Worm (Caenorhabditis elegans): ENCODE measurements around the gene thoc-2.

Gene thoc-2

DNA sequence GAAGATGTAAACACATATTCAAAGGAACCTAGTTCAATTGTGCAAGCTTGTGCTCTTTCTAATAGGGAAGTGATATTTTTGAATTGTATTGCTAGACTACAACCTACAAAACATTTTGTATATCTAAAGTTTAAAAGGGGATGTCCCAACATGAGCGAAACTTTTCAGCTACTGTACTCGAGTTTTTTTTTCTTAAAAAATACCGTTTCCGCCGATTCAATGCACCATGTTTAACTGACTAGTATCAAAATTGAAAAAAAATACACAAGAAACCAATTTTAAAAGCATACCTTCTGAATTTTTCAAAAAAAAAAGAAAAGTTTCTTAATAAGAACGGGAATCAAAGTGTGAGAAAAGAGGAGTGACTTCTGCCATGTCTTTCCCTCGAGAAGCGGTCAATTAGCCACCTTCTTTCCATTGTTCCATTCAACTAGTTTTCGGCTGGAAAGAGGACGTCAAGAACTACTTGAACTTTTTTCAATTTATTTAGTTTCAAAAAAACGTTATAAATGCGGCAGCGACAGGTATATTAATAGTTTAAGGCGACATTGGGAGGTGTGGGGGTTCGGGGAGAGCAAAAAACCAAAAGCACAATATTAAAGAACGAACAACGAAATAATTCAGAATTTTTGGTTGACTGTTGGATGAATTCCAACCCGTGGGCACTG is 47.6 kb downstream of the thoc-2 start, which contains the start of gene nas-4 (continued):
- TF ChIP-seq dpff-1 (tag; optimal IDR thresholded peaks at IDR 0.05) = no peak
- TF ChIP-seq rcor-1 (GFP tag; IDR thresholded peaks at IDR 0.05) = no peak
- TF ChIP-seq ZK185.1 (tag; optimal IDR thresholded peaks at IDR 0.05; ENCODE audit: poor library complexity, severe bottlenecking) = no peak
- TF ChIP-seq mel-28 (tag; optimal IDR thresholded peaks at IDR 0.05; ENCODE audit: borderline replicate concordance) = peak; percentile 29
- no peak for TF ChIP-seq tbx-9 (tag; optimal IDR thresholded peaks at IDR 0.05; ENCODE audit: borderline replicate concordance)
- TF ChIP-seq lsl-1 (GFP tag; optimal IDR thresholded peaks at IDR 0.05) = no peak
- no peak for TF ChIP-seq lin-54 (GFP tag; optimal IDR thresholded peaks at IDR 0.05)
- no peak for TF ChIP-seq F49E8.2 (tag; optimal IDR thresholded peaks at IDR 0.05; ENCODE audit: insufficient read depth)
- TF ChIP-seq snpc-1.3 (tag; optimal IDR thresholded peaks at IDR 0.05; ENCODE audit: insufficient read depth) = no peak
- TF ChIP-seq Y67H2A.10 (GFP tag; conservative IDR thresholded peaks at IDR 0.05) = no peak
- no peak for TF ChIP-seq let-526 (GFP tag; IDR thresholded peaks at IDR 0.05)
- no peak; the same call in 1 of the 2 replicates for TF ChIP-seq madf-6 (GFP tag; IDR thresholded peaks at IDR 0.05)
- TF ChIP-seq mcd-1 (GFP tag; IDR thresholded peaks at IDR 0.05) = no peak
- no peak for TF ChIP-seq ztf-3 (GFP tag; optimal IDR thresholded peaks at IDR 0.05)
- TF ChIP-seq hmg-1.2 (GFP tag; IDR thresholded peaks at IDR 0.05) = no peak; the same call in 1 of the 2 replicates
- peak; percentile 59; the same call in 1 of the 2 replicates for TF ChIP-seq Y53G8AR.9 (GFP tag; conservative IDR thresholded peaks at IDR 0.05)
- TF ChIP-seq ceh-40 (GFP tag; IDR thresholded peaks at IDR 0.05) = no peak
- no peak for TF ChIP-seq lsy-27 (tag; optimal IDR thresholded peaks at IDR 0.05; ENCODE audit: borderline replicate concordance, insufficient read depth)
- TF ChIP-seq pha-4 (tag; optimal IDR thresholded peaks at IDR 0.05) = no peak
- TF ChIP-seq F55B11.4 (tag; optimal IDR thresholded peaks at IDR 0.05; ENCODE audit: borderline replicate concordance, insufficient read depth) = no peak
- TF ChIP-seq efl-1 (GFP tag; optimal IDR thresholded peaks at IDR 0.05) = no peak
- TF ChIP-seq nhr-179 (tag; optimal IDR thresholded peaks at IDR 0.05) = peak; percentile 14
- no peak for TF ChIP-seq lir-1 (GFP tag; conservative IDR thresholded peaks at IDR 0.05)
- TF ChIP-seq attf-6 (GFP tag; IDR thresholded peaks at IDR 0.05) = no peak
- TF ChIP-seq F33H1.4 (GFP tag; IDR thresholded peaks at IDR 0.05) = no peak
- no peak for TF ChIP-seq Y95B8A.8 (GFP tag; IDR thresholded peaks at IDR 0.05)
- TF ChIP-seq rec-8 (tag; optimal IDR thresholded peaks at IDR 0.05) = no peak
- no peak for TF ChIP-seq ccch-3 (GFP tag; optimal IDR thresholded peaks at IDR 0.05)
- TF ChIP-seq attf-5 (GFP tag; optimal IDR thresholded peaks at IDR 0.05) = no peak
- no peak for TF ChIP-seq snpc-4 (GFP tag; optimal IDR thresholded peaks at IDR 0.05)
- TF ChIP-seq snpc-4 (tag; optimal IDR thresholded peaks at IDR 0.05) = no peak
- TF ChIP-seq F57A8.1 (GFP tag; optimal IDR thresholded peaks at IDR 0.05) = no peak
- TF ChIP-seq egrh-3 (GFP tag; IDR thresholded peaks at IDR 0.05) = no peak
- TF ChIP-seq pbrm-1 (GFP tag; IDR thresholded peaks at IDR 0.05) = 0 out of 2 replicates have a peak, but pooled peaks have one; percentile 25
- TF ChIP-seq egl-18 (GFP tag; IDR thresholded peaks at IDR 0.05) = no peak
- TF ChIP-seq zfh-2 (GFP tag; conservative IDR thresholded peaks at IDR 0.05) = no peak
- no peak for TF ChIP-seq snpc-1.1 (tag; optimal IDR thresholded peaks at IDR 0.05; ENCODE audit: insufficient read depth)
- TF ChIP-seq C17E4.6 (GFP tag; IDR thresholded peaks at IDR 0.05) = no peak
- TF ChIP-seq ceh-91 (GFP tag; IDR thresholded peaks at IDR 0.05) = no peak
- no peak for TF ChIP-seq dox-1 (GFP tag; IDR thresholded peaks at IDR 0.05)
- no peak for TF ChIP-seq hlh-12 (tag; optimal IDR thresholded peaks at IDR 0.05)
- no peak for TF ChIP-seq zim-3 (tag; optimal IDR thresholded peaks at IDR 0.05)
- TF ChIP-seq chd-7 (tag; optimal IDR thresholded peaks at IDR 0.05) = no peak
- no peak; the same call in 1 of the 2 replicates for TF ChIP-seq C06A6.2 (GFP tag; conservative IDR thresholded peaks at IDR 0.05)
- no peak for TF ChIP-seq B0261.1 (tag; optimal IDR thresholded peaks at IDR 0.05)
- no peak for TF ChIP-seq hsf-1 (GFP tag; IDR thresholded peaks at IDR 0.05)

Data from whole organism, young adult.